Comparison of ENCODE assay signal across 1 fruit fly cellular context in genomic region chr3L:12392758-12393157, dm6.
TF ChIP-seq lines count a peak whose summit lies in the region.

No protein-coding gene starts in this region.

TF ChIP-seq in whole organism, embryonic, 481 proteins besides CTCF, POLR2A, EP300 and RAD21 (continued from another document):
- peak; percentile 30 for TF ChIP-seq ATbp (GFP tag; optimal IDR thresholded peaks at IDR 0.05; lab: Kevin White, UChicago)
- no peak for TF ChIP-seq CG12942 (GFP tag; optimal IDR thresholded peaks at IDR 0.05; lab: Kevin White, UChicago)
- TF ChIP-seq CG3281 (GFP tag; optimal IDR thresholded peaks at IDR 0.05; lab: Kevin White, UChicago) = peak; percentile 9
- TF ChIP-seq exex (tag; optimal IDR thresholded peaks at IDR 0.05; lab: Kevin White, UChicago) = peak; percentile 80
- TF ChIP-seq slou (GFP tag; optimal IDR thresholded peaks at IDR 0.05; lab: Kevin White, UChicago) = no peak
- no peak for TF ChIP-seq Side (GFP tag; optimal IDR thresholded peaks at IDR 0.05; lab: Kevin White, UChicago)
- no peak for TF ChIP-seq B-H2 (GFP tag; optimal IDR thresholded peaks at IDR 0.05; lab: Kevin White, UChicago)
- TF ChIP-seq PHDP (tag; optimal IDR thresholded peaks at IDR 0.05; lab: Kevin White, UChicago) = peak; percentile 37
- no peak for TF ChIP-seq h (optimal IDR thresholded peaks at IDR 0.05; lab: Kevin White, UChicago)
- TF ChIP-seq fd3F (GFP tag; optimal IDR thresholded peaks at IDR 0.05; lab: Kevin White, UChicago) = no peak
- no peak for TF ChIP-seq CG5180 (GFP tag; optimal IDR thresholded peaks at IDR 0.05; lab: Kevin White, UChicago)
